Worm (Caenorhabditis elegans): Measurements from ENCODE around the gene col-115.
A peak's percentile ranks its signal among the peaks of the same experiment; 100 is the strongest.

Gene col-115

ce11 chrIV:7955849-7956248, 32.6 kb upstream of the col-115 start, which contains the start of gene ceh-19:
Gene ceh-19, minus strand, starts transcription at chrIV:7955949.
- TF ChIP-seq lsy-2 (tag; optimal IDR thresholded peaks at IDR 0.05) (no peak), aha-1 (tag) (peak; percentile 57), nhr-11 (tag; optimal IDR thresholded peaks at IDR 0.05) (no peak)

- no peak for TF ChIP-seq zip-11 (GFP tag; IDR thresholded peaks at IDR 0.05)
- TF ChIP-seq ceh-82 (tag; optimal IDR thresholded peaks at IDR 0.05) = no peak
- TF ChIP-seq ceh-20 (GFP tag; IDR thresholded peaks at IDR 0.05) = no peak
- TF ChIP-seq dve-1 (tag; optimal IDR thresholded peaks at IDR 0.05; ENCODE audit: insufficient read depth) = peak; percentile 43
- TF ChIP-seq nhr-11 (tag; optimal IDR thresholded peaks at IDR 0.05) = no peak
- TF ChIP-seq php-3 (GFP tag; IDR thresholded peaks at IDR 0.05) = peak; percentile 74
- TF ChIP-seq daf-16 (GFP tag; optimal IDR thresholded peaks at IDR 0.05) = no peak
- peak; percentile 61 for TF ChIP-seq daf-16 (tag; optimal IDR thresholded peaks at IDR 0.05)
- no peak for TF ChIP-seq lin-1 (GFP tag; IDR thresholded peaks at IDR 0.05)
Measured at ce11 chrIV:7956643-7957317, 31.7 kb upstream of the col-115 start, which contains the start of gene csr-1. Gene csr-1, plus strand, starts transcription at chrIV:7957267.

DNA sequence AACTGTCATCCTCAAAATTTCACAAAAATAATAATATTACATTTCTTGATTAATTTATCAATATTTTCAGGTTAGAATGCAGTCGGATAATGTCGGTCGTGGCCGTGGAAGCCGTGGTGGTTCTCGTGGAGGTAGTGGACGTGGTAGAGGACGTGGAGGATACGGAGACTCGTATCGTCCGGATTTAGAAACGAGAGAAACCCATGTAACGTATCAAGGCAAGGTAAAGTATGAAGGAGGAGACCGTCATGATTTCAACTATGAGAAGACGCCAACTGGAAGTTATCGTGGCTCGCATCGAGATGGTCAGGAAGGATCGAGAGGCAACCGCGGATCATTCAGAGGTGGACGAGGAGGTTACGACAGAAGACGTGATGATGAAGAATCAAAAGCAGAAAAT, 31.0 kb upstream of the col-115 start, which contains the start of gene frpr-10:
TSS of gene frpr-10 (plus strand) at position 301 of the 400 bp plus-strand sequence.
- TF ChIP-seq nhr-48 (tag; optimal IDR thresholded peaks at IDR 0.05) = no peak
- TF ChIP-seq vab-7 (GFP tag; IDR thresholded peaks at IDR 0.05) = no peak
- TF ChIP-seq set-16 (GFP tag; IDR thresholded peaks at IDR 0.05) = 0 out of 2 replicates have a peak, but pooled peaks have one; percentile 14
- no peak for TF ChIP-seq fkh-10 (GFP tag; optimal IDR thresholded peaks at IDR 0.05)
- TF ChIP-seq nhr-28 (tag; optimal IDR thresholded peaks at IDR 0.05) = no peak
- TF ChIP-seq unc-62 (GFP tag; optimal IDR thresholded peaks at IDR 0.05 in 1 of 2) = peak in 1 of 2 experiments; percentile 45
- TF ChIP-seq unc-62 (tag; optimal IDR thresholded peaks at IDR 0.05) = no peak
- no peak for TF ChIP-seq hmg-1.1 (GFP tag; IDR thresholded peaks at IDR 0.05)
- 0 out of 2 replicates have a peak, but pooled peaks have one; percentile 27 for TF ChIP-seq egl-43 (GFP tag; IDR thresholded peaks at IDR 0.05)
- no peak for TF ChIP-seq D1046.2 (GFP tag; IDR thresholded peaks at IDR 0.05)
- TF ChIP-seq nhr-25 (tag; optimal IDR thresholded peaks at IDR 0.05; ENCODE audit: borderline replicate concordance, insufficient read depth) = no peak
- TF ChIP-seq nhr-42 (GFP tag; IDR thresholded peaks at IDR 0.05) = no peak
- no peak for TF ChIP-seq ceh-44 (GFP tag; IDR thresholded peaks at IDR 0.05)

DNA sequence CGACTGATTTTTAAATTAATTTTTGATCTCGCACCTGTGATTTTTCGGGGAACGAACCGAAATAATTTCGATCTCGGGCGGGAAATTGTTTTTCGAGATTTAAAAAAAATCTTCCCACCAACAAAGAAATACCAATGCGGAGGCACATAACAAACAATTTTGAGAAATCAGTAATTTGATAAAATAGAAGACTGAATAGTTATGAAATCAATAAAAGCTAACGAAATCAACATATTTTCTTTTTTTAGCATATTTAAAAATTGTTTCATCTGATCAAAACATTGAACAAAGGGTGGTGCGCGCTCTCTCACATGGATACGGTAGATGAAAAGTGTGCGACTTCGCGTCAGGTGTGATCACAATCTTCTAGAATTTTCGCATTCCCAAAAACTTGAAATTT, 30.4 kb upstream of the col-115 start:
- TF ChIP-seq lin-38 (GFP tag; IDR thresholded peaks at IDR 0.05) (peak; percentile 30; the same call in 1 of the 2 replicates), nhr-48 (tag; optimal IDR thresholded peaks at IDR 0.05) (no peak), F49E8.2 (tag; optimal IDR thresholded peaks at IDR 0.05; ENCODE audit: borderline replicate concordance) (peak; percentile 34), mep-1 (tag; optimal IDR thresholded peaks at IDR 0.05) (no peak), zip-11 (GFP tag; IDR thresholded peaks at IDR 0.05) (no peak), aly-2 (tag; optimal IDR thresholded peaks at IDR 0.05) (no peak), hmg-1.1 (GFP tag; IDR thresholded peaks at IDR 0.05) (no peak), lsy-2 (tag; optimal IDR thresholded peaks at IDR 0.05) (peak in 1 of 2 experiments; percentile 26), unc-130 (GFP tag; optimal IDR thresholded peaks at IDR 0.05) (peak; percentile 75), Y48G9A.11 (GFP tag; IDR thresholded peaks at IDR 0.05) (peak; percentile 67)

DNA sequence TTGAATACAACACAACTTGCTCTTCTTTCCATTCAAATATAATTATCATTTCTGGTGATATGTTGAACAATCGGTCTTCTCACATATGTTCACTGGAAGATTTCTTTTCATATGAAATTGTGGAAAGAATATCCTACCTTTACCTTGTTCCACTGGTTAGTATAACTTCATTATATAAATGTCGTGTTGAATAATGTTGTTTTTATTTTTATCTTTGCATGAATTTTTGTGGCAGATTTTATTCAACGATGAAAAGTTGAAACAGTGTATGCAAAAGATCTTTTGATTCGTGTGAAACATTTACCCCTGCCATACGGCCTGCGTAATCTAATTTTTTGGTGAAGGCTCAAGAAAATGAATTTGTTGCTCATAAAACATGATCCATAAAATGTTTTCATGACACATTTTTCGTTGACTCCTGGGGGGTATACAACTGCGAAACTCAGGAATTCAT, 26.6 kb upstream of the col-115 start:
- TF ChIP-seq mxl-2 (GFP tag; conservative IDR thresholded peaks at IDR 0.05) (no peak), nhr-77 (tag; optimal IDR thresholded peaks at IDR 0.05) (no peak), ama-1 (optimal IDR thresholded peaks at IDR 0.05) (peak; percentile 49), unc-62 (GFP tag; optimal IDR thresholded peaks at IDR 0.05 in 1 of 2) (no peak), unc-62 (tag; optimal IDR thresholded peaks at IDR 0.05) (no peak), nhr-28 (tag; optimal IDR thresholded peaks at IDR 0.05) (no peak), pha-4 (GFP tag; IDR thresholded peaks at IDR 0.05) (peak; percentile 67; the same call in 1 of the 2 replicates), pha-4 (tag; optimal IDR thresholded peaks at IDR 0.05) (no peak), dve-1 (tag; optimal IDR thresholded peaks at IDR 0.05; ENCODE audit: insufficient read depth) (no peak), set-16 (GFP tag; IDR thresholded peaks at IDR 0.05) (no peak), Y48G9A.11 (GFP tag; IDR thresholded peaks at IDR 0.05) (0 out of 2 replicates have a peak, but pooled peaks have one; percentile 48), arid-1 (GFP tag; conservative IDR thresholded peaks at IDR 0.05) (peak; percentile 52; the same call in 1 of the 2 replicates), ctbp-1 (GFP tag; IDR thresholded peaks at IDR 0.05) (peak; percentile 28; the same call in 1 of the 2 replicates), lin-38 (GFP tag; IDR thresholded peaks at IDR 0.05) (peak; percentile 75), nhr-111 (GFP tag; optimal IDR thresholded peaks at IDR 0.05) (no peak), hmg-1.1 (GFP tag; IDR thresholded peaks at IDR 0.05) (no peak), unc-130 (GFP tag; optimal IDR thresholded peaks at IDR 0.05) (peak; percentile 73), gei-8 (GFP tag; optimal IDR thresholded peaks at IDR 0.05) (peak; percentile 6), snpc-1.2 (GFP tag; IDR thresholded peaks at IDR 0.05) (peak; percentile 75; the same call in 1 of the 2 replicates), lin-13 (GFP tag; optimal IDR thresholded peaks at IDR 0.05) (peak; percentile 27)

All from whole organism, L4 larva.